Fruit fly (Drosophila melanogaster) S2 (cell line): ENCODE results near the gene HINT1.

ENCODE experiments used
- CG8478 ChIP-seq: fragments of >200 bp; optimal IDR thresholded peaks from 2 replicates; lab custom pipeline; 2018
- CTCF ChIP-seq, 2 experiments: fragments of >200 bp; optimal IDR thresholded peaks; 2 replicates each; lab custom pipeline; 2018

DNA sequence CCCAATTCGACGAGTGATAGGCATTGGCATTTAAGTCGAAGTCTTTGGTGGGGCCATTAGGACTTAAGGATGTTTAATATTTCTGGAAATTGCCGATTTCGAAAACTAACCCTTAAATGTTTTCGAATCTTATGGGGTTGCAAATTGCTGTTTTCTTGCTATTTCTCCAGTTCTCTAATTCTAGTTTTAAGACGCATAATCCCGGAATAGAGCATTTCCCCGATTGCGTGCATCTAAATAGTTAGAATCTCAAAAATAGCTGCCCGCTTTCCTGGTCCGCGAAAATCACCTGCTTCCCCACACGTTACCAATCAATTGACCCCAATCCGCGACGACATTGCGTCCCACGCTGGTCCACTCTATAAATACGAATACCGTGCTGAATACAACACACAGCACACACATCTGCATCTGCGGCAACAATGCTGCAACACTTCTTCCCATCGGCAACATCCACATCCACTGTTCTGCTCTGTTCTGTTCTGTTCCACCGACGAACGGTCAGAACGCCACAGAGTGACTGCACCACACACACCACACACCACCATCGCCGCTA lies 18.0 kb upstream of the HINT1 start, which contains the start of gene Bacc:
- TF ChIP-seq CG8478 (lab: Kevin White, UChicago), result no peak
- no peak for TF ChIP-seq CTCF (optimal IDR thresholded peaks at IDR 0.05; lab: Kevin White, UChicago)
